Fruit fly (Drosophila melanogaster) whole organism, prepupa: Measurements from ENCODE around the gene CG31807.

Source experiments
- Blimp-1 ChIP-seq: fragments of 200-800 bp; sonication (Bioruptor generic); optimal IDR thresholded peaks from 3 replicates; lab custom pipeline; 2017; ENCODE audit warnings: missing biosample characterization, missing genetic modification characterization, mild to moderate bottlenecking, moderate library complexity, missing genetic modification reagents
- CG10669 ChIP-seq: fragments of 200-800 bp; sonication (Bioruptor generic); optimal IDR thresholded peaks from 3 replicates; lab custom pipeline; 2018; ENCODE audit warnings: missing biosample characterization, mild to moderate bottlenecking, missing genetic modification characterization, moderate library complexity
- CG11294 ChIP-seq: fragments of 200-800 bp; sonication (Bioruptor generic); IDR thresholded peaks from 2 replicates; pipeline ENCODE4 v1.3.6; 2022; ENCODE audit warnings: missing biosample characterization, missing genetic modification characterization
- CG11762 ChIP-seq: fragments of 200-800 bp; sonication (Bioruptor generic); optimal IDR thresholded peaks from 3 replicates; lab custom pipeline; 2016; ENCODE audit warnings: missing biosample characterization, missing genetic modification characterization; ENCODE audit not compliant: insufficient read depth
- CG11902 ChIP-seq: fragments of 200-800 bp; sonication (Bioruptor generic); optimal IDR thresholded peaks from 3 replicates; lab custom pipeline; 2016; ENCODE audit warnings: missing biosample characterization, missing genetic modification characterization
- CG15336 ChIP-seq: fragments of 200-800 bp; sonication (Bioruptor generic); IDR thresholded peaks from 2 replicates; pipeline ENCODE4 v1.3.6; 2022; ENCODE audit warnings: missing biosample characterization, missing genetic modification characterization
- CG16779 ChIP-seq: fragments of 200-800 bp; sonication (Bioruptor generic); optimal IDR thresholded peaks from 3 replicates; lab custom pipeline; 2017; ENCODE audit warnings: missing biosample characterization, mild to moderate bottlenecking, missing genetic modification characterization
- CG32006 ChIP-seq: fragments of 200-800 bp; sonication (Bioruptor generic); optimal IDR thresholded peaks from 3 replicates; lab custom pipeline; 2017; ENCODE audit warnings: missing biosample characterization, mild to moderate bottlenecking, missing genetic modification characterization
- CG34406 ChIP-seq: fragments of 200-800 bp; sonication (Bioruptor generic); optimal IDR thresholded peaks from 3 replicates; lab custom pipeline; 2016; ENCODE audit warnings: missing biosample characterization, missing genetic modification characterization
- CG7368 ChIP-seq: fragments of 200-800 bp; sonication (Bioruptor generic); optimal IDR thresholded peaks from 3 replicates; lab custom pipeline; 2016; ENCODE audit warnings: missing biosample characterization, missing genetic modification characterization
- CG8119 ChIP-seq: fragments of 200-800 bp; sonication (Bioruptor generic); IDR thresholded peaks from 3 replicates; pipeline ENCODE4 v1.3.6; 2022; ENCODE audit warnings: missing biosample characterization, missing genetic modification characterization
- CG8319 ChIP-seq: fragments of 200-800 bp; sonication (Bioruptor generic); optimal IDR thresholded peaks from 3 replicates; lab custom pipeline; 2016; ENCODE audit warnings: missing biosample characterization, missing genetic modification characterization
- CG8632 ChIP-seq: fragments of 200-800 bp; sonication (Bioruptor generic); optimal IDR thresholded peaks from 3 replicates; lab custom pipeline; 2016; ENCODE audit warnings: missing biosample characterization, missing genetic modification characterization
- Eip75B ChIP-seq: fragments of 200-800 bp; sonication (Bioruptor generic); optimal IDR thresholded peaks from 3 replicates; lab custom pipeline; 2016; ENCODE audit warnings: missing biosample characterization, missing genetic modification characterization
- Eip78C ChIP-seq: fragments of 200-800 bp; sonication (Bioruptor generic); peaks from one replicate; lab custom pipeline; 2016; ENCODE audit warnings: missing biosample characterization, missing genetic modification characterization
- Ets96B ChIP-seq: fragments of 200-800 bp; optimal IDR thresholded peaks from 2 replicates; lab custom pipeline; 2019; ENCODE audit warnings: missing biosample characterization, mild to moderate bottlenecking, missing genetic modification characterization, moderate library complexity
- Gug ChIP-seq: fragments of 200-800 bp; sonication (Bioruptor generic); IDR thresholded peaks from 2 replicates; pipeline ENCODE4 v1.3.6; 2022; ENCODE audit warnings: missing biosample characterization, missing genetic modification characterization
- Hr39 ChIP-seq: fragments of 200-800 bp; sonication (Bioruptor generic); optimal IDR thresholded peaks from 2 replicates; lab custom pipeline; 2016; ENCODE audit warnings: missing biosample characterization, missing genetic modification characterization
- Hr4 ChIP-seq: fragments of 200-800 bp; sonication (Bioruptor generic); optimal IDR thresholded peaks from 3 replicates; lab custom pipeline; 2016; ENCODE audit warnings: missing biosample characterization, missing genetic modification characterization
- Lpt ChIP-seq: fragments of 200-800 bp; sonication (Bioruptor generic); optimal IDR thresholded peaks from 3 replicates; lab custom pipeline; 2016; ENCODE audit warnings: missing biosample characterization, missing genetic modification characterization
- Smox ChIP-seq: fragments of 200-800 bp; sonication (Bioruptor generic); optimal IDR thresholded peaks from 3 replicates; lab custom pipeline; 2016; ENCODE audit warnings: missing biosample characterization, missing genetic modification characterization
- cyc ChIP-seq: fragments of 200-800 bp; sonication (Bioruptor generic); optimal IDR thresholded peaks from 3 replicates; lab custom pipeline; 2016; ENCODE audit warnings: missing biosample characterization, missing genetic modification characterization
- dac ChIP-seq: fragments of 200-800 bp; sonication (Bioruptor generic); optimal IDR thresholded peaks from 2 replicates; lab custom pipeline; 2017; ENCODE audit warnings: missing biosample characterization, mild to moderate bottlenecking, missing genetic modification characterization
- eg ChIP-seq: fragments of 200-800 bp; sonication (Bioruptor generic); IDR thresholded peaks from 3 replicates; pipeline ENCODE4 v1.3.6; 2022; ENCODE audit warnings: missing biosample characterization, missing genetic modification characterization
- esn ChIP-seq: fragments of 200-800 bp; sonication (Bioruptor generic); optimal IDR thresholded peaks from 2 replicates; lab custom pipeline; 2016; ENCODE audit warnings: missing biosample characterization, mild to moderate bottlenecking, missing genetic modification characterization, moderate library complexity
- fd59A ChIP-seq: fragments of 200-800 bp; sonication (Bioruptor generic); optimal IDR thresholded peaks from 2 replicates; lab custom pipeline; 2017; ENCODE audit warnings: missing biosample characterization, mild to moderate bottlenecking, missing genetic modification characterization, missing genetic modification reagents
- fd85E ChIP-seq: fragments of 200-800 bp; sonication (Bioruptor generic); optimal IDR thresholded peaks from 3 replicates; lab custom pipeline; 2016; ENCODE audit warnings: missing biosample characterization, missing genetic modification characterization
- lz ChIP-seq: fragments of 200-800 bp; sonication (Bioruptor generic); optimal IDR thresholded peaks from 3 replicates; lab custom pipeline; 2016; ENCODE audit warnings: missing biosample characterization, missing genetic modification characterization
- net ChIP-seq: fragments of 200-800 bp; sonication (Bioruptor generic); optimal IDR thresholded peaks from 3 replicates; lab custom pipeline; 2016; ENCODE audit warnings: missing biosample characterization, missing genetic modification characterization
- salr ChIP-seq, 2 experiments: fragments of 200-800 bp; sonication (Bioruptor generic); optimal IDR thresholded peaks; 3 replicates each; lab custom pipeline; 2016 to 2018; ENCODE audit warnings: missing biosample characterization in 2 of 2, missing genetic modification characterization in 2 of 2, mild to moderate bottlenecking in 1 of 2
- spab ChIP-seq: fragments of 200-800 bp; sonication (Bioruptor generic); optimal IDR thresholded peaks from 2 replicates; lab custom pipeline; 2017; ENCODE audit warnings: missing biosample characterization, mild to moderate bottlenecking, missing genetic modification characterization, missing genetic modification reagents
- ss ChIP-seq, 2 experiments: fragments of 200-800 bp; sonication (Bioruptor generic); optimal IDR thresholded peaks; 2 replicates in 1 of 2; 3 replicates in 1 of 2; lab custom pipeline; 2017 to 2018; ENCODE audit warnings: mild to moderate bottlenecking in 2 of 2, missing biosample characterization in 2 of 2, missing genetic modification characterization in 2 of 2, moderate library complexity in 1 of 2
- topi ChIP-seq: fragments of 200-800 bp; sonication (Bioruptor generic); optimal IDR thresholded peaks from 3 replicates; lab custom pipeline; 2016; ENCODE audit warnings: missing biosample characterization, missing genetic modification characterization
- vri ChIP-seq: fragments of 200-800 bp; sonication (Bioruptor generic); optimal IDR thresholded peaks from 3 replicates; lab custom pipeline; 2016; ENCODE audit warnings: missing biosample characterization, mild to moderate bottlenecking, missing genetic modification characterization

The CG31807 gene

DNA sequence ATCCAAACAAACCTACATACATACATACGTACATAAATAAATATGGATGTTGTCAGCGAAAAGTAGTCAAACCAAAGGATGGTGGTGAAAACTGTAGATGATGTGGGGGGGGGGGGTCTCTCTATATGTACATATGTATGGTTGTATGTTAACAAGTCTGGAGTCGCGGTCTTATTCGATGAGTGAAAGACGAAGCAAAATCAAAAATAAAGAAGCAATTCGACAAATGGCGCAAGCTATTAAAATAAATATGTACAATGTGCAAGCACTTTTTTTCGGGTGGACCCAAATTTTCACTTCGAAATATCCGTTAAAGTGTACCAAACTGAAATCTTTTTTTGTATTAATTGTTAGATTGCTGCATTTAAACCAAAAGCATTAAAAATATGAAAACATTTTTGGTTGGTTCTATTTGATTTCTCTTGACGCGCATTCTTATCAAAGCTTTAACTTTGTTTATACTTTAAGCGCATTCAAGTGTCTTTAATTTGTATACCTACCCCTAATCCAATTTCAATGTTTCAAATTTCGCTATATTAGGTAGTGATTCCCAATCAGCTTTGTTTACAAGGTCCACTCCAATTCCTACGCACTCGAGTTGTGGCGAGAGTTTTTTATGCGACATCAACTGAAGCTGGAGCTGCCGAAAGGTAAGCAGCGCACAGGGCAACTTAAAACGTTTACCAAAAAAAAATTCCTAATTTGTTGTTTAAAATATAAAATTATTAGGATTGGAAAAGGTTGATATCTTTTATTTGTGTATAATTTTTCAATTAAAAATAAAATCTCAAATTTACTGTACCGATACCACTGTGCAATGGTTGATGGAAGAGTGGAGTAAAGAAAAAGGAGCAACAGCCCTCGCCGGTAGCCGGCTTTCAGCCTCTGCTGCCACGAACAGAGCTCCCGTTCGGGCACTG lies at the start of gene CG31807 (continued):
- TF ChIP-seq Smox (GFP tag; lab: Kevin White, UChicago) (peak; percentile 90), vri (GFP tag; lab: Kevin White, UChicago) (peak; percentile 85), Hr4 (GFP tag; lab: Kevin White, UChicago) (peak; percentile 96), CG8119 (GFP tag; lab: Robert Waterston, UW) (peak; percentile 98), dac (GFP tag; lab: Kevin White, UChicago) (peak; percentile 92), topi (GFP tag; lab: Kevin White, UChicago) (peak; percentile 95), lz (GFP tag; lab: Kevin White, UChicago) (peak; percentile 92), CG11902 (GFP tag; lab: Kevin White, UChicago) (peak; percentile 79), CG10669 (GFP tag; lab: Kevin White, UChicago) (peak; percentile 96), CG8319 (GFP tag; lab: Kevin White, UChicago) (peak; percentile 87), Ets96B (peak; percentile 95)
- TF ChIP-seq, all 60 proteins: peak for 59

DNA sequence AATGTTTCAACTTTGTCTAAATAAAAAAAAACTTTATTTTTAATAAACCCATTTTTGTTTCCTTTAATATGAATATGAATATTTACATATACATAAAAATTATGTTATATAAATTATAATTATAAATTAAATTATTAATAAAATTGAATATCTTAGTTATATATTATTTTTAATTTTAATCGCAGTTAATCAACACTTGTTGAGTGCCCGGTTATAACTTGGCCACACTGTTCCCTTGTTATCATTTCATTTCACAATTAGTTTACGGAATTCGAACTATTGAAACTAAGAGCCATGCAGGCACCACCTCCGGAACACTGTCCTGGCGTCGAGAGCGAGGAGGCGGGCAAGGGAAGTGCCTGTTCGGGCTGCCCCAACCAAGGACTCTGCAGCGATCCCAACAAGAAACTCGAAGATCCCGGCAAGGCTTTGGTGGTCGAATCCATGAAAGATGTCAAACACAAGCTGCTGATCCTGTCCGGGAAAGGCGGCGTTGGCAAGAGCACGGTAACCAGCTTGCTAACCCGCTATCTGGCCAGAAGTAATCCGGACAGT lies 48.6 kb upstream of the CG31807 start, which contains the start of gene Nubp1:
TSS of gene Nubp1 (plus strand) at position 213 of the 555 bp plus-strand sequence.
- TF ChIP-seq esn = no peak
- no peak for TF ChIP-seq CG34406
- TF ChIP-seq Blimp-1 (GFP tag; lab: Kevin White, UChicago) = no peak
- no peak for TF ChIP-seq fd59A (GFP tag; lab: Kevin White, UChicago)
- no peak for TF ChIP-seq Hr39 (GFP tag; lab: Kevin White, UChicago)
- TF ChIP-seq CG10669 (GFP tag; lab: Kevin White, UChicago) = no peak
- no peak for TF ChIP-seq fd85E (GFP tag; lab: Kevin White, UChicago)
- no peak for TF ChIP-seq Ets96B
- no peak for TF ChIP-seq net (GFP tag; lab: Kevin White, UChicago)
- TF ChIP-seq Lpt (GFP tag; lab: Kevin White, UChicago) = no peak
- TF ChIP-seq ss (GFP tag; optimal IDR thresholded peaks at IDR 0.05; lab: Kevin White, UChicago) = no peak
- TF ChIP-seq Hr4 (GFP tag; lab: Kevin White, UChicago) = no peak

DNA sequence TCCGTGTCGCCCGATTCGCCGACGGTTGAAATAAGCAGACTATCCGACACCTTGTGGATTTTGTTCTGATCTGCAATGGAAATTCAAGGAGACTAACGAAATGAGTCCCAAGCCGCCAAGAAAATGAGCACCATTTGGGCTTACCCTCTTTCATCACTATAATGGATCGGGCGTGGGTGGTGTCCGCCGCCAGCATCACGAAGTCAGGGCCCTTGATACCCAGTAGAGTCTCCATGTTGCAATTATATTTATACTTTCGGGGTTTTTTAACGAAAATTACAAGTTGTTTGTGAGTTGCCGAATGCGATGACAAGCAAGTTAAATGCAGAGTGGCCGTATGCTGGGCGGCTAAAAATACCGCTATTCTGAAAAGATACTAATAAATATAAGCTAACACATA lies 48.0 kb upstream of the CG31807 start, which contains the start of gene Prosbeta4:
TSS of gene Prosbeta4 (minus strand) at position 335 of the 400 bp plus-strand sequence.
- TF ChIP-seq Lpt (GFP tag; lab: Kevin White, UChicago) (no peak), vri (GFP tag; lab: Kevin White, UChicago) (no peak), CG15336 (no peak), CG7368 (no peak), Eip75B (no peak), CG11762 (no peak), CG8119 (GFP tag; lab: Robert Waterston, UW) (no peak)

DNA sequence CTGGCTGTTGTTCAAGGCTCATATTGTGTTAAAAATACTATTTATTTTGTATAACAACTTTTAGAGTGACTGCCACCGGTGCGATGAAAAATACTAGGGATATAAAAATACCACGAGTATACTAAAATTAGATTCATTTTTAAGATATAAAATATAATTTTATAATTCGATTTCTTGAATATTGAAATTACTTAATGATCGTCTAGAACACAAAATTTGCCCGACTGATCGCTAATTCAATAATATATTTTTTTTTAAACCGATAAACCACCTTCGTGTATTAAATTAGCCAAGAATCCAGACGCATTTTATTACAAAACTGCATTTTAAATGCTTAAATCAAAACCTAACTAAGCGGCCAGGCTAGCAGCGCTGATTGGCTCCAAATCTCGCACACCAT lies 47.1 kb upstream of the CG31807 start, which contains the start of gene CG17996:
TSS of gene CG17996 (minus strand) at position 101 of the 400 bp plus-strand sequence.
- TF ChIP-seq Hr39 (GFP tag; lab: Kevin White, UChicago) (no peak), salr (GFP tag; optimal IDR thresholded peaks at IDR 0.05; lab: Kevin White, UChicago) (no peak), net (GFP tag; lab: Kevin White, UChicago) (no peak), Eip78C (GFP tag; lab: Kevin White, UChicago) (no peak), Gug (GFP tag; lab: Robert Waterston, UW) (no peak), CG11294 (GFP tag; lab: Robert Waterston, UW) (no peak), eg (GFP tag; lab: Robert Waterston, UW) (no peak), CG8632 (GFP tag; lab: Kevin White, UChicago) (no peak), cyc (no peak), spab (GFP tag; lab: Kevin White, UChicago) (no peak), CG16779 (tag; lab: Kevin White, UChicago) (no peak), CG34406 (no peak), CG32006 (GFP tag; lab: Kevin White, UChicago) (no peak), CG11902 (GFP tag; lab: Kevin White, UChicago) (no peak)
- TF ChIP-seq, all 60 proteins: peak for 0
